Fruit fly (Drosophila melanogaster): ENCODE data around the gene MCU.
A peak's percentile ranks its signal among the peaks of the same experiment; 100 is the strongest.

MCU gene

DNA sequence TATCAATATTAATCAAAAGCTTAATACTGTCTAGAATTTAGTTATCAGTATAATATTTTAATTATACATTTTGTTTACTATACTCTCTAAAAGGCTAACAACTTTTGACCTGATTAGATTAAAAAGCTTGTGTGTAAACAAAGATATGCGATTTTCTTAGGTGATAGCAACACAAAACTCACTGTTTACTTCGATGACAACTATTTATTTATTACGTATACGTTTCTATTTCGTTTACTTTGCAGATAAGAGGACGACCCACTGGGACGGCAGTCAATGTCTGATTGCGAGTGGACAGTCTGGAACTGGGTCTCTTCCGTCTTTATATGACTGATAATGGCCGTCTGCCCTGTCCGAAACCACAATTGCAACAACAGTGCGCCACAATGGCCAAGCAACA, 27.8 kb upstream of the MCU start:
- TF ChIP-seq CG10669 (GFP tag; optimal IDR thresholded peaks at IDR 0.05): no peak
- TF ChIP-seq CG6163 (GFP tag; IDR thresholded peaks at IDR 0.05): 0 out of 3 replicates have a peak, but pooled peaks have one; percentile 7
- peak; percentile 2 for TF ChIP-seq CG16779 (tag; optimal IDR thresholded peaks at IDR 0.05)
- TF ChIP-seq CG8319 (GFP tag; optimal IDR thresholded peaks at IDR 0.05): no peak
- TF ChIP-seq Eip78C (GFP tag): peak; percentile 25
- peak; percentile 86 for TF ChIP-seq fkh (GFP tag; optimal IDR thresholded peaks at IDR 0.05)
- TF ChIP-seq CG15336 (GFP tag; IDR thresholded peaks at IDR 0.05): 0 out of 2 replicates have a peak, but pooled peaks have one; percentile 24
- TF ChIP-seq vri (GFP tag; optimal IDR thresholded peaks at IDR 0.05): peak; percentile 65

DNA sequence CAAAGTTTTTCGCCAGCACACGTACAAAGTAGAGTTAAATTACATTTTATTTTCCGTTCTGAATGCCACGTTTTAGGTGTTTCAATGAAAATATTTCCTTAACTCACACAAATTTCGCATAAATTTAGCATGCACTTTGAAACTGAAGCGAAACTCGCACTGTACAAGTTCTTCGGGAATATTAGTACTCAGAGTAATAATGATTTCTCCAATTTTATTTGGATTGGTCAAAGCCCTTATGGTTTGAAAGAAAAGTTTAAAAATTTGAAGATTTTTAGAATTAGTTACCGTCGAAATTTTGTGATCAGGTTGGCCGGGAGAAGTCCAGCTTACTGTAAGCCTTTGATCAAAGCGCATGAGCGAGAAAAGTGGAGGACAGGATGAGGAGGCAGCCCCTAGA, 20.1 kb upstream of the MCU start, which contains the start of gene betaTub65B:
Gene betaTub65B, plus strand, starts transcription at position 301 of the 400 bp plus-strand sequence.
- no peak for TF ChIP-seq Met (GFP tag; optimal IDR thresholded peaks at IDR 0.05)
- TF ChIP-seq CG6792 (GFP tag; optimal IDR thresholded peaks at IDR 0.05): no peak
- TF ChIP-seq CG31627 (GFP tag; optimal IDR thresholded peaks at IDR 0.05): no peak
- TF ChIP-seq salr (GFP tag; optimal IDR thresholded peaks at IDR 0.05): no peak
- no peak for TF ChIP-seq CG1621 (tag; optimal IDR thresholded peaks at IDR 0.05)

DNA sequence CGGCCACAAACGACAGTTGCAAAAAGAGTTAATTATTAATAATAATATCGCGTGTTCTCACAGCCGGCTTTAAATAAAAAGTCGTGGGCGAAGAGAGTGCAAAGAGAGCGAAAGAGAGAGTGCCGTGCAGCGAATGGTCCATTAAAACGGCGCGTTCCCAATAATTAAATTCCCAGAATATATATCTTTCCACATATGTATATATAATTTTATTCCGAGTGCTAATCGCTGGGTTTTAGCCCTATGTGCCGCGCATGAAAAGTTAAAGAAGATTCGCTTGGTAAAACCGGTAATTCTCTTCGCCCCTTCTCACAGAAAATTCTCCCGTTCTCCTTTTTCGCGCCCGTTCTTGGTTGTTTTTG, 421 bp downstream of the MCU start:
- TF ChIP-seq CG8319 (GFP tag; optimal IDR thresholded peaks at IDR 0.05): no peak
- TF ChIP-seq ss (GFP tag; optimal IDR thresholded peaks at IDR 0.05): peak in 1 of 2 experiments; percentile 42
- no peak for TF ChIP-seq salr (GFP tag; optimal IDR thresholded peaks at IDR 0.05)
- no peak for TF ChIP-seq CG10669 (GFP tag; optimal IDR thresholded peaks at IDR 0.05)

dm6 chr3L:6551816-6552371, 1.4 kb downstream of the MCU start:
- no peak for TF ChIP-seq fd59A (GFP tag; optimal IDR thresholded peaks at IDR 0.05)
- peak; percentile 40 for TF ChIP-seq spab (GFP tag; optimal IDR thresholded peaks at IDR 0.05)
- peak; percentile 5 for TF ChIP-seq Sox102F (GFP tag; optimal IDR thresholded peaks at IDR 0.05)
- peak; percentile 64 for TF ChIP-seq CG3032 (tag; optimal IDR thresholded peaks at IDR 0.05)
- peak; percentile 28 for TF ChIP-seq topi (GFP tag; optimal IDR thresholded peaks at IDR 0.05)
- peak; percentile 62 for TF ChIP-seq svp (GFP tag)
- peak; percentile 55; the same call in 2 of the 3 replicates for TF ChIP-seq eg (GFP tag; IDR thresholded peaks at IDR 0.05)
- peak; percentile 41 for TF ChIP-seq CG4318 (GFP tag; optimal IDR thresholded peaks at IDR 0.05)
- no peak for TF ChIP-seq CG1621 (tag; optimal IDR thresholded peaks at IDR 0.05)
- no peak for TF ChIP-seq vri (GFP tag; optimal IDR thresholded peaks at IDR 0.05)
- TF ChIP-seq CG10631 (GFP tag; optimal IDR thresholded peaks at IDR 0.05): peak; percentile 67
- peak; percentile 67 for TF ChIP-seq Ets96B (tag; optimal IDR thresholded peaks at IDR 0.05)
- no peak for TF ChIP-seq cyc (GFP tag; optimal IDR thresholded peaks at IDR 0.05)
- TF ChIP-seq CG10669 (GFP tag; optimal IDR thresholded peaks at IDR 0.05): peak; percentile 52
- TF ChIP-seq CG8319 (GFP tag; optimal IDR thresholded peaks at IDR 0.05): no peak
- peak; percentile 32 for TF ChIP-seq Blimp-1 (GFP tag; optimal IDR thresholded peaks at IDR 0.05)
- TF ChIP-seq Hr39 (GFP tag; optimal IDR thresholded peaks at IDR 0.05): no peak
- TF ChIP-seq dsx (GFP tag; optimal IDR thresholded peaks at IDR 0.05; ENCODE audit: poor library complexity, severe bottlenecking): peak; percentile 82
- TF ChIP-seq Lpt (GFP tag; optimal IDR thresholded peaks at IDR 0.05): peak; percentile 44
- TF ChIP-seq Gug (GFP tag; IDR thresholded peaks at IDR 0.05): 0 out of 2 replicates have a peak, but pooled peaks have one; percentile 12
- TF ChIP-seq CG31627 (GFP tag; optimal IDR thresholded peaks at IDR 0.05): no peak
- peak; percentile 25 for TF ChIP-seq esn (GFP tag; optimal IDR thresholded peaks at IDR 0.05)
- peak; percentile 58 for TF ChIP-seq CG9139 (GFP tag; optimal IDR thresholded peaks at IDR 0.05)
- peak; percentile 32 for TF ChIP-seq CG11902 (GFP tag; optimal IDR thresholded peaks at IDR 0.05)
- peak; percentile 13 for TF ChIP-seq Sox15 (GFP tag; optimal IDR thresholded peaks at IDR 0.05)
- no peak for TF ChIP-seq Ets21C (GFP tag; optimal IDR thresholded peaks at IDR 0.05)
- TF ChIP-seq CG6854 (GFP tag; optimal IDR thresholded peaks at IDR 0.05): no peak
- peak; percentile 66 for TF ChIP-seq CG6276 (GFP tag; optimal IDR thresholded peaks at IDR 0.05)
- peak; percentile 34 for TF ChIP-seq CG6792 (GFP tag; optimal IDR thresholded peaks at IDR 0.05)
- no peak for TF ChIP-seq Hr38 (GFP tag; optimal IDR thresholded peaks at IDR 0.05)
- peak; percentile 50 for TF ChIP-seq CG6808 (GFP tag; optimal IDR thresholded peaks at IDR 0.05)
- TF ChIP-seq CG32006 (GFP tag; optimal IDR thresholded peaks at IDR 0.05): peak; percentile 77
- TF ChIP-seq net (GFP tag; optimal IDR thresholded peaks at IDR 0.05): peak; percentile 37
- TF ChIP-seq CG34406 (GFP tag; optimal IDR thresholded peaks at IDR 0.05): peak; percentile 68
- peak; percentile 83 for TF ChIP-seq CG8119 (GFP tag; IDR thresholded peaks at IDR 0.05)
- peak; percentile 7 for TF ChIP-seq Smox (GFP tag; optimal IDR thresholded peaks at IDR 0.05)
- TF ChIP-seq salr (GFP tag; optimal IDR thresholded peaks at IDR 0.05): peak in 1 of 2 experiments; percentile 61
